Worm (Caenorhabditis elegans) whole organism, L2 larva: ENCODE data around the gene clec-42.

Source experiments
- F13H6.1 ChIP-seq: sonication (generic microtip); optimal IDR thresholded peaks from 2 replicates; lab custom pipeline; 2016; ENCODE audit warnings: missing genetic modification characterization, missing compliant biosample characterization
- Y55F3AM.14 ChIP-seq: fragments of 200-800 bp; sonication (Bioruptor generic); optimal IDR thresholded peaks from 2 replicates; lab custom pipeline; 2018; ENCODE audit warnings: mild to moderate bottlenecking, missing genetic modification characterization, missing compliant biosample characterization
- blmp-1 ChIP-seq: sonication (generic microtip); optimal IDR thresholded peaks from 2 replicates; lab custom pipeline; 2017; ENCODE audit warnings: missing genetic modification characterization, mild to moderate bottlenecking, missing compliant biosample characterization, antibody characterized with exemption, moderate library complexity; ENCODE audit not compliant: insufficient read depth
- nhr-237 ChIP-seq: fragments of 150-350 bp; optimal IDR thresholded peaks from 2 replicates; lab custom pipeline; 2014; ENCODE audit warnings: missing biosample characterization, missing genetic modification characterization
- sma-9 ChIP-seq, 2 experiments: fragments of 150-350 bp in 1 of 2; sonication (generic microtip) in 1 of 2; optimal IDR thresholded peaks; 2 replicates each; lab custom pipeline; 2014 to 2016; ENCODE audit warnings: missing genetic modification characterization in 2 of 2, mild to moderate bottlenecking in 1 of 2, missing biosample characterization in 1 of 2, missing compliant biosample characterization in 1 of 2, missing genetic modification reagents in 1 of 2, moderate library complexity in 1 of 2

The clec-42 gene

ce11 chrV:18243227-18243626 lies 52.0 kb downstream of the clec-42 start:
- no peak for TF ChIP-seq sma-9 (GFP tag; optimal IDR thresholded peaks at IDR 0.05; lab: Kevin White, UChicago)
- no peak for TF ChIP-seq sma-9 (tag; optimal IDR thresholded peaks at IDR 0.05; lab: Kevin White, UChicago)
- TF ChIP-seq Y55F3AM.14 (GFP tag; lab: Kevin White, UChicago): no peak
- no peak for TF ChIP-seq nhr-237 (tag; lab: Kevin White, UChicago)
- TF ChIP-seq blmp-1 (tag; lab: Kevin White, UChicago): no peak
- TF ChIP-seq F13H6.1 (tag; lab: Kevin White, UChicago): no peak
